Worm (Caenorhabditis elegans) whole organism, L4 larva: ENCODE measurements around the gene dohh-1.

Source experiments
- daf-16 ChIP-seq, 3 experiments: sonication (generic microtip); optimal IDR thresholded peaks; 2 replicates each; lab custom pipeline; 2016 to 2017; ENCODE audit warnings: missing genetic modification characterization in 3 of 3, missing genetic modification reagents in 3 of 3, mild to moderate bottlenecking in 2 of 3, missing compliant biosample characterization in 2 of 3, missing biosample characterization in 1 of 3, moderate library complexity in 1 of 3
- lir-3 ChIP-seq: sonication (generic microtip); optimal IDR thresholded peaks from 2 replicates; lab custom pipeline; 2016; ENCODE audit warnings: mild to moderate bottlenecking, missing genetic modification characterization, missing compliant biosample characterization
- mdl-1 ChIP-seq, 2 experiments: fragments of 150-350 bp in 1 of 2; sonication (generic microtip) in 1 of 2; optimal IDR thresholded peaks; 2 replicates each; lab custom pipeline; 2014 to 2017; ENCODE audit warnings: missing biosample characterization in 2 of 2, missing genetic modification characterization in 2 of 2
- nhr-11 ChIP-seq: fragments of 150-350 bp; optimal IDR thresholded peaks from 2 replicates; lab custom pipeline; 2014; ENCODE audit warnings: missing biosample characterization, missing genetic modification characterization
- tra-1 ChIP-seq: fragments of 200-800 bp; sonication (Bioruptor generic); IDR thresholded peaks from 2 replicates; pipeline ENCODE4 v1.3.6; 2022; ENCODE audit warnings: missing genetic modification reagents, missing genetic modification characterization, missing compliant biosample characterization
- unc-62 ChIP-seq, 3 experiments: fragments of 150-350 bp in 1 of 3; sonication (generic microtip); optimal IDR thresholded peaks in 2 of 3; peaks in 1 of 3; 1 replicate in 1 of 3; 2 replicates in 2 of 3; lab custom pipeline; 2014 to 2017; ENCODE audit warnings: missing biosample characterization in 3 of 3, missing genetic modification characterization in 3 of 3, missing genetic modification reagents in 3 of 3, missing genotype in 1 of 3

DNA sequence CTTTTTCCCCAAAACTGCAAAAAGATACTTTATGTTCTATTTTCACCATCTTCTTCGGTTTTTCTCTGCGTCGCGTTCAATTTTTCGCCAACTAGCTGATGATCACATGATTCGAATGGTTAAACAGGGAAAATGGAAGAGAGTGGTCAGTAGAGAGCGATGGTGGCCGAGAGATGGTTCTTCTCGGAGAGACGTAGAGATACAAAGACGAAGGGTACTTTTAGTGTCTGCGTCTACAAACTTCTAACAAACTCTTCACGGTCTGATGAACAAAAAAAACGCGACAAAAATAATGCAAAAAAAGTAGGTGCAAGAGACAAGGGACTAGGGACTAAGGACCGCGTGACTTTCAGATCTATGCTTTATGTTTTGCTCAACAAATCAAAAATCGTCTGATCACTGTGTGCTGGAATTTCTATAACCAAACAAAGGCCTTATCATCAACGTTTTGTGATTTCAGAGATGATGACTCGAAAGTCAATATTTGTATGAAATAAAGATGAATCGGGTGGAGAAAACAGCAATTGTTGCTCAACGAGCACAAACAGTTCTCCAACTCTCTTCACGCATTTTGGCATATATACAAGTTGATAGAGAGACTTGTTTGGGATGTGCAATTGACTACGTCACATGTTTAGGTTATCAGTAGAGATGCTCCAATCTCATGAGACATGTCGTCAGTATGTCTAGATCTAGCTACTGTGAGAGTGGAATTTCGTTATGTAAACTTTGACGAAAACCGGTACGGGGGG, 27.6 kb upstream of the dohh-1 start:
- peak in 1 of 2 experiments; percentile 100 for TF ChIP-seq unc-62 (GFP tag; optimal IDR thresholded peaks at IDR 0.05 in 1 of 2; lab: Kevin White, UChicago)
- no peak for TF ChIP-seq unc-62 (tag; optimal IDR thresholded peaks at IDR 0.05; lab: Kevin White, UChicago)
- peak; percentile 98 for TF ChIP-seq nhr-11 (tag; lab: Kevin White, UChicago)
- peak in 1 of 2 experiments; percentile 79 for TF ChIP-seq daf-16 (GFP tag; optimal IDR thresholded peaks at IDR 0.05; lab: Kevin White, UChicago)
- TF ChIP-seq daf-16 (tag; optimal IDR thresholded peaks at IDR 0.05; lab: Kevin White, UChicago), result peak; percentile 86
- no peak for TF ChIP-seq lir-3 (tag; lab: Kevin White, UChicago)
- peak; percentile 76 to 91 for TF ChIP-seq mdl-1 (tag; optimal IDR thresholded peaks at IDR 0.05; lab: Kevin White, UChicago)
- peak; percentile 82 for TF ChIP-seq tra-1
